Worm (Caenorhabditis elegans) whole organism, L4/young adult: ENCODE data around the gene C14A4.7.

Experiments used
- W03F9.2 ChIP-seq: fragments of 150-350 bp; optimal IDR thresholded peaks from 2 replicates; lab custom pipeline; 2014; ENCODE audit warnings: missing biosample characterization, missing genetic modification characterization
- dao-5 ChIP-seq: sonication (generic microtip); optimal IDR thresholded peaks from 2 replicates; lab custom pipeline; 2016; ENCODE audit warnings: missing genotype, missing genetic modification characterization, moderate library complexity, missing compliant biosample characterization
- him-1 ChIP-seq: sonication (generic microtip); optimal IDR thresholded peaks from 2 replicates; lab custom pipeline; 2016; ENCODE audit warnings: missing genotype, missing genetic modification reagents, missing genetic modification characterization, missing compliant biosample characterization

C14A4.7 gene

DNA sequence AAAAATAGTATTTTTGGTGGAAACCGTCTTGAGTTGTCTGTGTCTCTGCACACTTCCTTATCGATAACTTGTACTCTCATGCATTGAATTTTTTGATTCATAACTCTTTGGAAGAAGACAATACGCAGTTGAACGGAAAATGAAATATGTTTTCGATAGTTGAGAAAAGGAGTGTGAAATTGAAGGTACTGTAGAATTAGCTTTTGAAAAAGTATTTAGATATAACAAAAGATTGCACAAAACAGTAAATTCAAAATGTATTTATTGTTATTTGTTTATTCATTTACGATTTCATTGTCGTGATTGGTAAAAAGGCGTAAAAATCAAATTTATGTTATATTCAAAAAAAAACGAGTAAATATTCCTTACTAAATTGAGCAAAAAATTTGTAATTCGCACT, at the start of gene C14A4.7:
C14A4.7 (minus strand) TSS at position 101 of the 400 bp plus-strand sequence.
- no peak for TF ChIP-seq W03F9.2 (tag; lab: Kevin White, UChicago)
- TF ChIP-seq dao-5 = no peak
- TF ChIP-seq him-1 (tag; lab: Kevin White, UChicago) = no peak

DNA sequence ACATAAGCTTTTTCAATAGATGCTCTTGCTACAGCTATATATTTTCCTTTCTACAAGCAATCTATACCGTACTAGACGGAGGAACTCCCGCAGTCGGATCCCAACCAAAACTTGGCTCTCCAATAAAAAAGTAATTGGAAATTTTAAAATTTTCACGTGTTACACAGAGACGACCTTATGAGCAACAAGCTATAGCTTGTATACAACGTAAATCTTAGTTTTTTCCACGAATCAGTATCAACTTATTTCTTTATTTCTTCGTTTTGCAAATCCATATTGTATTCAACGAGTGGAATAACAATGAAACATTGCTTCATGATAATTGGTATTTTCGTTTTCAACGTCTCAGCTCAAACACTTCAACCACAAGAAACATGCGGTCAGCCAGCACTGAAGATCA, 47.0 kb upstream of the C14A4.7 start, which contains the start of gene M28.4:
M28.4 (plus strand) TSS at position 301 of the 400 bp plus-strand sequence.
- TF ChIP-seq him-1 (tag; lab: Kevin White, UChicago) = no peak
- no peak for TF ChIP-seq W03F9.2 (tag; lab: Kevin White, UChicago)
- TF ChIP-seq dao-5 = no peak

DNA sequence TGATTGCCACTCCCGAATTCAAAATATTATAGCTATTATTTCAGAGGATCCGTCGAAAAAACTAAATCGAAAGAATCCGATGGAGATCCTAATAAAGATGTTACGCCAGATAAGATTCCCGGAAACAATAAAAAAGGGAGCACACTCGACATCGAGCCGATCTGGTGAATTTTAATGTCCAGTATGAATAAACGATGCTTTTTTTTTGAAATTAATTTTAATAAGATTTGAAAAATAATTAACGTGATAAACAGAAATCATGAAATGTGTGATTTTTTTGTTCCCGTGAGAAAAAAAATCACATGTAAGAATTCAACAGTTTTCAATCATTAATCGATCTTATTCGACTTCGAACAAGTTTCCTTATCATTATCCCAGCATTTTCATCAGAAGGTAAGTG, 42.7 kb upstream of the C14A4.7 start, which contains the start of gene M28.9:
M28.9 (plus strand) TSS at position 301 of the 400 bp plus-strand sequence.
- TF ChIP-seq dao-5 = no peak
- TF ChIP-seq him-1 (tag; lab: Kevin White, UChicago) = no peak
- TF ChIP-seq W03F9.2 (tag; lab: Kevin White, UChicago) = no peak

DNA sequence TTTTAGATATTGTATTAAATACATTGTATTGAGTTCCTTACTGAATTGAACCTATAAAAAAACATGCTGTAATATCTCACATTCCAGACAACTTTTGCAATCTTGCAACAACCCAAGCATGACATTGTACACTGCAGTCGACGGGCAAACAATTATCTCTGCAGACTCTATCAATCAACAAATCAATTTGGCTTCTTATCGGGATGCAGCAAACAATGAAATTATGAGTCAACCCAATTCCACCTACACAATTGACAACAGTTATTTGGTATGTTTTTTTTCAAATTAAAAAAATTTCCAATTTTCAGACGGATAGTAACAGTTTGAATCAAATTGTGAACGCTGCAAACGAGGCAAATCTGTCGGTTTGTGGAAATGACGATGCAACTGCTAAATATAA, 34.6 kb upstream of the C14A4.7 start:
- TF ChIP-seq W03F9.2 (tag; lab: Kevin White, UChicago) = no peak
- no peak for TF ChIP-seq him-1 (tag; lab: Kevin White, UChicago)
- TF ChIP-seq dao-5 = no peak

DNA sequence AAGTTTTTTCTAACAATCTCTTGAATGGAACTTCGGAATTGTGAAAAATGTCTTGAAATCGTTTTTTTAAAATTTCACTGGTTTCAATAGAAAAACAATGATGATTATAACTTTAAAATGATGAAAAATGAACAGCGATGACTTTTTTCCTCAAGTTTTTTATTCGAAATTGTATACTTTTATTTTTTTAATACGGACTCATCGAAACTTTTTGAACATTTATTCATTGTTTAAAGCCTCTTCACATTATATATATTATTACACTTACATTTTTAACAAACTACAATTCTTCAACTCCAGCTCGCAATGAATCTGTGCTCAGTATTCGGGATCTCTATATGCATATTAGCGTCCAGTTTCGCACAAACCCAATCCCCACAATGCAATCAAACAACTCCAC, 31.6 kb upstream of the C14A4.7 start, which contains the start of gene M28.8:
M28.8 (plus strand) TSS at position 301 of the 400 bp plus-strand sequence.
- TF ChIP-seq dao-5 (no peak), him-1 (tag; lab: Kevin White, UChicago) (no peak), W03F9.2 (tag; lab: Kevin White, UChicago) (no peak)

DNA sequence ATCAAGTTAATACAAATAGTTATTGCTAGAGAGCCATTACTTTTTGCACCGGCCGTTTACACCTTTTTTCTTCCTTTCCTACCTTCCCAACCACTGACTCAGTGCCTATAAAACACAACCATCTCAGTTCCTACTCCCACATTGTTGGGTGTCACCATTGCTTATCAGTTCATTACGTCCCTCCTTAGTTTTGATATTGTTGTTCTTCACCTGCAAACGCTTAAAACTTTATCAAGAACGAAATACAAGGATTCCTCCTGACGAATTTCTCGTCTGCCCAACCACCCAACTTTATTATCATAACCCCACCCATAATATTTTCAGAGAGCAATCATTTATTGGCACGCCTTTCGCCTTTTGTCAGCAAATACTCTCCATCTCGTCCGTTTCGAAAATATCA, 30.7 kb upstream of the C14A4.7 start:
- TF ChIP-seq him-1 (tag; lab: Kevin White, UChicago) (no peak), W03F9.2 (tag; lab: Kevin White, UChicago) (no peak), dao-5 (no peak)

DNA sequence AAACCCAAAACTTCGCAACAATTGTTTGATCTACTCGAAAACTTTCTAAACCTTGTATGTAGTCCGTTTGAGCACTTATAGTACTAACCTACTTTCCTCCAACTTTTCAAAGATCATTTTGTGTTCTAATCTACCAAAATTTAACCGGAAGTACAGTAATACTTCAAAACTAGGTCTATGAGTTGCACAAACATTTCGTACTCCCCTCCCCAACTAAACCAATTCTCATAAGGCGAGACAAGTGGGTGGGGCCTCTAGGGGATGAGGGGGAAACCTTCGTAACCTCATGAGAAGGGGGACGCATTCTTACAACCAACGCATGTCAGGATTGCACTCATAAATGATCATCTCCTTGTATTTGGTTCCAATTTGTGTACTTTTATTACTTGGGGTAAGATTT, 25.6 kb upstream of the C14A4.7 start, which contains the start of gene cutl-9:
cutl-9 (plus strand) TSS at position 301 of the 400 bp plus-strand sequence.
- TF ChIP-seq W03F9.2 (tag; lab: Kevin White, UChicago) (no peak), him-1 (tag; lab: Kevin White, UChicago) (no peak), dao-5 (no peak)

DNA sequence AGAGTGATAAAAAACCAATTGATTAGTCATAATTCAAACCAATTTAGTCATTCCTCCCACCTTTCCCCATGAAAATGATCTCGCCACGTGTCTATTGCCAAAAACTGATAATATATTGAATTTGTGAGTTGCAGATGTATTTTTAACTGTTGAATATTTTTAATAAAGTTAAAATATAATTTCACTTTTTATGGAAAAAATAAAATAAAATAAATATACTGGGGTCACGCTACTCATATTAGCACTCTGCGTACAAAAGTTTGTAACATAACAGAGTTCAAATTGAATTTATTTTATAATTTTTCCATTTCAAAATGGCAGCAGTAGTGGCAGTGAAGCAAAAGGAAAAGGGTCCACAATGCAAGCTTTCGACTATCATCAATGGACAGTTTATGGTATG, 21.8 kb upstream of the C14A4.7 start, which contains the start of gene C14A4.13:
C14A4.13 (plus strand) TSS at position 301 of the 400 bp plus-strand sequence.
- no peak for TF ChIP-seq dao-5

DNA sequence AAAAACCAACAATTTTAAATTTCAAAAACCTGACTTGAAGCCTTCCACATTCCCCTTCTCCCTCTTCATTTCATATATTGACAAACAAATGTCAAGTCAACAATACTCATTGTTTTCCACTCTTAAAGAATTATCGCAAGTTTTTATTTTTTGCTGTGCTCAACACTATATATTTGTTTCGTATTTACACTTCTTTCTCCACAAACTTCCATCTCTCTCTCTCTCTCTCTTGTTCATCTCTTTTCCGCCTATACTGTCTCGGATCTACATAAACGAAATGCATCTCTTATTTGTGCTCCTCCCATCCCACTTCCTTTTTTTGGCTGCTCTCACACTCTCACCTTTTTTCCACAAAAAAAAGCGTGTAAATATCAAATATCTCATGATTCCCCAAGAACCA, 16.4 kb upstream of the C14A4.7 start, which contains the start of gene C14A4.12:
C14A4.12 (plus strand) TSS at position 301 of the 400 bp plus-strand sequence.
- TF ChIP-seq dao-5 = no peak
- TF ChIP-seq W03F9.2 (tag; lab: Kevin White, UChicago) = no peak
- no peak for TF ChIP-seq him-1 (tag; lab: Kevin White, UChicago)

DNA sequence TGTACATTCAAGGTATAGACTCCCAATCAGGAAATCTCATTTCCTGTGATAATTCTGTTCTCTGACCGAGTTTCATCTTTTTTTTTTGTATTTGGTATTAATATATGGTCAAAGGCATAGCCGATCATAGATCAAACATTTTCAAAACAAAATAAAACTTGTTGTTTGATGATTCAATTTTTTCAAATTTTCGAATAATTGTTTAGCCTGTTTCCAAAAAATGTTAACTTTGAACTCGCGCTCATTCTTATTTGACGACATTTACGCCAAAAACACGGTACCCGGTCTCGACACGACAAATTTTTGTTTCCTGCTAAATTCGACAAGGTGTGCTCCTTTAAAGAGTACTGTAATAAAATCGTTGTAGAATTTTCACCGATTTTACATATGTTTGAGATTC, 12.5 kb upstream of the C14A4.7 start:
- TF ChIP-seq W03F9.2 (tag; lab: Kevin White, UChicago) = no peak
- no peak for TF ChIP-seq dao-5
- no peak for TF ChIP-seq him-1 (tag; lab: Kevin White, UChicago)

DNA sequence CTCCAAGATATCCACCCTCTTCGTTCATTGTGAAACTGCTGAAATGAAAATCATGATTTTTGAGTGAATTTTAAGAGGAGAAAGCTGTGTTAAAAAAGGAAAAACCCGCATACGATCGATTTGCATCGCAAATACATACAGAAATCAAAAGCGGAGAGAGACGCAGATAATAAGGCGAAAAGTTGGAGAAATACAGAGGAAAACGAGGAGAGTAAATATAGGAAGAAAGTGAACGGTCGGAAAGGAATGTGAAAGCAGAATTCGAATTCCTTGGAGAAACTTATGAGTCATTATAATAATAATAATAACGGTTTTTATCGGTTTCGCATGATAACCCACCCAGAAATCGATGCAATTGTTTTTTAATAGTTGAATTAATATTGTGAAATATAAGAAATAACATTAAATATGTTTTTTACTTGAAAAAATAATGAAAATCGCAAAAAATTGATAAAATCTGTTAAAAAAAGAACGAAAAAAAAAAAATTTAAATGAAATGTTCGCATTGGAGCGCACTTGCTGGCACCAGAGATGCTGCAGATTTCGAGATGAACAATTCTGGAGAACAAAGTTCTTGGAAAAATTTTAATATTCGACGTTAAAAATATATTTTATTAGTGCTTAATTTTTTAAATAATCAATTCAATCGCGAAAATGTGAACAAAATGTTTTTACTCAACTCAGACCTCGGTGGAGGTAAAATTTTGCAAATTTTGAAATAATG, 11.0 kb upstream of the C14A4.7 start, which contains the start of gene ccm-3:
ccm-3 (minus strand) TSS at position 38 of the 724 bp plus-strand sequence.
- TF ChIP-seq dao-5 (no peak), him-1 (tag; lab: Kevin White, UChicago) (no peak), W03F9.2 (tag; lab: Kevin White, UChicago) (no peak)

DNA sequence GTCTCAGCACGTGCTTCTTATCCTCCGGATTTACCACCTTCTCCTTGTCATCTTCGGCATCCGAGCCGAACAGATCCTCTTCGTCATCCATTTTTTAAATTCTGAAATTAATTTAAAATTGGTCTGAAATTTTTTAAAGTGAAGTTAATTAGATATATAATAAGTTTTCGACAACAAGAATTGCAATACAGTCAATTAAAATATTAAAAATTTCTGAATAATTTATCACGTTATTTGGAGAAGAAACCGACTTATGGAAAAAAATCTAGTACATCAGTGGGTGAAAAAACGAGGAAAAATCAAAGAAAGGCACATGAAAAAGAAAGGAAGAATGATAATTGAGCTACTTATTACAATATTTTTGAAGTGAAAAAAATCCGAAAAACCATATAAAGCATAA, 9.2 kb upstream of the C14A4.7 start, which contains the start of gene taf-13:
taf-13 (minus strand) TSS at position 101 of the 400 bp plus-strand sequence.
- TF ChIP-seq dao-5 (no peak), him-1 (tag; lab: Kevin White, UChicago) (no peak), W03F9.2 (tag; lab: Kevin White, UChicago) (no peak)

DNA sequence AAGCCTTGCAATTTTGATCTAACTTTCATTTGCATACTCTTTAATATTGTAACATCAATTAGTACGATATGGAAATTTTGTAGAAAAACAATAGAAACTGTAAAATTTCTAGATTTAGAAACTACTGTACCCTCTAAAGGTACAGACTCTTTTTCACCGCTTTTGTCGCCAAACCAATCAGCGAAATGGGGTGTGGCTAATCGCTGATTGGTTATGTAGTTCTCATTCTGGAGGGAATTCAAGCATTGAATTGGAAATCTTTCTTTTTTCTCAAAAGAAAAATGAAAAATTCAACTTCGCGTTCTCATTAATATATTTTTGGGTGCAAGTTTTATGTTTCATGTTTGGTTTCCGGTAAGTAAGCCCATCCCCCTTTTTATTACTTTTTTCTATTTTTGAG, 7.2 kb upstream of the C14A4.7 start:
- TF ChIP-seq him-1 (tag; lab: Kevin White, UChicago) (no peak), dao-5 (no peak), W03F9.2 (tag; lab: Kevin White, UChicago) (no peak)

DNA sequence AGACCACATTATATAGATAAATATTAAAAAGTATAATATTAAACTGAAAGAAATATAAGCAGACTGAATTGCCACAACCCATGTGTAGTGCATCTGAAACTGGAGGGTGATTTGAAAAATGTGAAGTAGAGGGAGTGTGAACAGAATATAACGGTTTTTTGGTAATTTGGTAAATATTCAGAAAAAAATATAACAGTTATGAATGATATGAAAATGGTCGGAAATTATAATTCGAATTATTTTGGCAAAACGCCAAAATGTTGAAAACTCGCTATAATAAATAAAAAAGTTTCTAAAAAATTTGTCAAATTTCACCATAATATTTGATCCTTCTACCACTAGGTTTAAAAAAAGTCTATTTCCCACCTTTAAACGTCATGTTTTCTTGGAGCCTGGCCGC, 5.8 kb upstream of the C14A4.7 start, which contains the start of gene srv-2:
srv-2 (minus strand) TSS at position 101 of the 400 bp plus-strand sequence.
- TF ChIP-seq him-1 (tag; lab: Kevin White, UChicago) (no peak), W03F9.2 (tag; lab: Kevin White, UChicago) (no peak), dao-5 (no peak)
